Worm (Caenorhabditis elegans): Measurements from ENCODE around the gene srab-20.
"Not testable (repeated sequence)": the region's sequence is repeated elsewhere in the genome, so short reads cannot be mapped to it uniquely, and the experiment has no call there.

The srab-20 gene

ce11 chrV:3428697-3429096 lies at the start of gene srab-20:
Gene srab-20, plus strand, starts transcription at chrV:3428997.
- TF ChIP-seq ztf-29 (GFP tag; IDR thresholded peaks at IDR 0.05) (no peak), cog-1 (tag; optimal IDR thresholded peaks at IDR 0.05) (no peak), ref-1 (GFP tag; conservative IDR thresholded peaks at IDR 0.05) (no peak), flt-1 (GFP tag; IDR thresholded peaks at IDR 0.05) (no peak), T22C8.4 (GFP tag; IDR thresholded peaks at IDR 0.05) (no peak), ztf-23 (GFP tag; IDR thresholded peaks at IDR 0.05) (no peak), klf-2 (GFP tag; conservative IDR thresholded peaks at IDR 0.05) (no peak), med-1 (GFP tag; optimal IDR thresholded peaks at IDR 0.05; ENCODE audit: insufficient read depth) (no peak), tab-1 (GFP tag; IDR thresholded peaks at IDR 0.05) (no peak)

- no peak for TF ChIP-seq flt-1 (GFP tag; IDR thresholded peaks at IDR 0.05)
- no peak for TF ChIP-seq tab-1 (GFP tag; IDR thresholded peaks at IDR 0.05)
- TF ChIP-seq klf-2 (GFP tag; conservative IDR thresholded peaks at IDR 0.05) = no peak
- no peak for TF ChIP-seq med-1 (GFP tag; optimal IDR thresholded peaks at IDR 0.05; ENCODE audit: insufficient read depth)
These were observed 40.5 kb upstream of the srab-20 start for ce11 chrV:3388299-3388698.

- TF ChIP-seq flt-1 (GFP tag; IDR thresholded peaks at IDR 0.05) = no peak
- no peak for TF ChIP-seq cog-1 (tag; optimal IDR thresholded peaks at IDR 0.05)
- TF ChIP-seq T22C8.4 (GFP tag; IDR thresholded peaks at IDR 0.05) = no peak
- TF ChIP-seq ztf-29 (GFP tag; IDR thresholded peaks at IDR 0.05) = no peak
- no peak for TF ChIP-seq med-1 (GFP tag; optimal IDR thresholded peaks at IDR 0.05; ENCODE audit: insufficient read depth)
- no peak for TF ChIP-seq klf-2 (GFP tag; conservative IDR thresholded peaks at IDR 0.05)
- no peak for TF ChIP-seq ztf-23 (GFP tag; IDR thresholded peaks at IDR 0.05)
- no peak for TF ChIP-seq tab-1 (GFP tag; IDR thresholded peaks at IDR 0.05)
- no peak for TF ChIP-seq ref-1 (GFP tag; conservative IDR thresholded peaks at IDR 0.05)
These were observed 37.8 kb upstream of the srab-20 start for ce11 chrV:3391005-3391404.

ce11 chrV:3394065-3394464 lies 34.7 kb upstream of the srab-20 start:
- TF ChIP-seq cog-1 (tag; optimal IDR thresholded peaks at IDR 0.05) = no peak
- TF ChIP-seq ref-1 (GFP tag; conservative IDR thresholded peaks at IDR 0.05) = no peak
- TF ChIP-seq flt-1 (GFP tag; IDR thresholded peaks at IDR 0.05) = no peak
- no peak for TF ChIP-seq ztf-23 (GFP tag; IDR thresholded peaks at IDR 0.05)
- no peak for TF ChIP-seq T22C8.4 (GFP tag; IDR thresholded peaks at IDR 0.05)
- no peak for TF ChIP-seq tab-1 (GFP tag; IDR thresholded peaks at IDR 0.05)

ce11 chrV:3394694-3395240 lies 34.0 kb upstream of the srab-20 start, which contains the start of gene T20D4.15:
Gene T20D4.15, minus strand, starts transcription at chrV:3394744.
- no peak for TF ChIP-seq ztf-23 (GFP tag; IDR thresholded peaks at IDR 0.05)
- no peak for TF ChIP-seq ztf-29 (GFP tag; IDR thresholded peaks at IDR 0.05)
- no peak for TF ChIP-seq flt-1 (GFP tag; IDR thresholded peaks at IDR 0.05)

ce11 chrV:3396765-3397164 lies 32.0 kb upstream of the srab-20 start, which contains the start of gene T20D4.12:
Gene T20D4.12, plus strand, starts transcription at chrV:3397065.
- TF ChIP-seq ztf-29, tab-1, T22C8.4 (GFP tag; IDR thresholded peaks at IDR 0.05): not testable (repeated sequence)

ce11 chrV:3398314-3398713 lies 30.5 kb upstream of the srab-20 start, which contains the start of gene T20D4.11:
Gene T20D4.11, plus strand, starts transcription at chrV:3398690.
- TF ChIP-seq cog-1 (tag; optimal IDR thresholded peaks at IDR 0.05) = no peak
- TF ChIP-seq flt-1 (GFP tag; IDR thresholded peaks at IDR 0.05) = no peak
- no peak for TF ChIP-seq ref-1 (GFP tag; conservative IDR thresholded peaks at IDR 0.05)
- no peak for TF ChIP-seq tab-1 (GFP tag; IDR thresholded peaks at IDR 0.05)
- TF ChIP-seq med-1 (GFP tag; optimal IDR thresholded peaks at IDR 0.05; ENCODE audit: insufficient read depth) = no peak
- TF ChIP-seq ztf-29 (GFP tag; IDR thresholded peaks at IDR 0.05) = no peak
- TF ChIP-seq klf-2 (GFP tag; conservative IDR thresholded peaks at IDR 0.05) = no peak
- TF ChIP-seq ztf-23 (GFP tag; IDR thresholded peaks at IDR 0.05) = no peak
- no peak for TF ChIP-seq T22C8.4 (GFP tag; IDR thresholded peaks at IDR 0.05)

ce11 chrV:3399952-3400351 lies 28.8 kb upstream of the srab-20 start, which contains the start of gene T20D4.10:
Gene T20D4.10, plus strand, starts transcription at chrV:3400252.
- not testable (repeated sequence) for TF ChIP-seq klf-2 (GFP tag; conservative IDR thresholded peaks at IDR 0.05); flt-1 (GFP tag; IDR thresholded peaks at IDR 0.05); tab-1 (GFP tag; IDR thresholded peaks at IDR 0.05)

- TF ChIP-seq T22C8.4 (GFP tag; IDR thresholded peaks at IDR 0.05) = no peak
- no peak for TF ChIP-seq tab-1 (GFP tag; IDR thresholded peaks at IDR 0.05)
- TF ChIP-seq klf-2 (GFP tag; conservative IDR thresholded peaks at IDR 0.05) = no peak
- no peak for TF ChIP-seq med-1 (GFP tag; optimal IDR thresholded peaks at IDR 0.05; ENCODE audit: insufficient read depth)
- no peak for TF ChIP-seq ztf-29 (GFP tag; IDR thresholded peaks at IDR 0.05)
- TF ChIP-seq ref-1 (GFP tag; conservative IDR thresholded peaks at IDR 0.05) = no peak
- TF ChIP-seq ztf-23 (GFP tag; IDR thresholded peaks at IDR 0.05) = no peak
- TF ChIP-seq flt-1 (GFP tag; IDR thresholded peaks at IDR 0.05) = no peak
- no peak for TF ChIP-seq cog-1 (tag; optimal IDR thresholded peaks at IDR 0.05)
These were observed 20.2 kb upstream of the srab-20 start, which contains the start of gene T20D4.7 for ce11 chrV:3408602-3409001. Gene T20D4.7, plus strand, starts transcription at chrV:3408902.

ce11 chrV:3409498-3409897 lies 19.3 kb upstream of the srab-20 start:
- no peak for TF ChIP-seq tab-1 (GFP tag; IDR thresholded peaks at IDR 0.05)
- TF ChIP-seq ref-1 (GFP tag; conservative IDR thresholded peaks at IDR 0.05) = no peak
- TF ChIP-seq cog-1 (tag; optimal IDR thresholded peaks at IDR 0.05) = no peak
- no peak for TF ChIP-seq ztf-23 (GFP tag; IDR thresholded peaks at IDR 0.05)
- TF ChIP-seq flt-1 (GFP tag; IDR thresholded peaks at IDR 0.05) = no peak

ce11 chrV:3410098-3410570 lies 18.7 kb upstream of the srab-20 start, which contains the start of gene arrd-22:
Gene arrd-22, plus strand, starts transcription at chrV:3410520.
- TF ChIP-seq flt-1 (GFP tag; IDR thresholded peaks at IDR 0.05) = no peak
- no peak for TF ChIP-seq ref-1 (GFP tag; conservative IDR thresholded peaks at IDR 0.05)
- no peak for TF ChIP-seq T22C8.4 (GFP tag; IDR thresholded peaks at IDR 0.05)
- TF ChIP-seq ztf-29 (GFP tag; IDR thresholded peaks at IDR 0.05) = no peak
- no peak for TF ChIP-seq klf-2 (GFP tag; conservative IDR thresholded peaks at IDR 0.05)
- TF ChIP-seq ztf-23 (GFP tag; IDR thresholded peaks at IDR 0.05) = no peak
- no peak for TF ChIP-seq med-1 (GFP tag; optimal IDR thresholded peaks at IDR 0.05; ENCODE audit: insufficient read depth)
- TF ChIP-seq cog-1 (tag; optimal IDR thresholded peaks at IDR 0.05) = no peak
- TF ChIP-seq tab-1 (GFP tag; IDR thresholded peaks at IDR 0.05) = no peak
